Fruit fly (Drosophila melanogaster): Measurements from ENCODE around the gene CG31548.
A peak's percentile ranks its signal among the peaks of the same experiment; 100 is the strongest.

The CG31548 gene

dm6 chr3R:5668928-5669739 is 32.5 kb upstream of the CG31548 start, which contains the start of the genes Xe7 and Atg17:
Gene Xe7 (minus strand): TSS chr3R:5669334.
Gene Atg17 (plus strand): TSS chr3R:5669713.
- peak; percentile 90 for TF ChIP-seq noc (tag; optimal IDR thresholded peaks at IDR 0.05)

- TF ChIP-seq noc (tag; optimal IDR thresholded peaks at IDR 0.05), result no peak
Measured at dm6 chr3R:5660198-5660893, 23.7 kb upstream of the CG31548 start, which contains the start of gene Wdr33. Gene Wdr33 (plus strand): TSS chr3R:5660635.

DNA sequence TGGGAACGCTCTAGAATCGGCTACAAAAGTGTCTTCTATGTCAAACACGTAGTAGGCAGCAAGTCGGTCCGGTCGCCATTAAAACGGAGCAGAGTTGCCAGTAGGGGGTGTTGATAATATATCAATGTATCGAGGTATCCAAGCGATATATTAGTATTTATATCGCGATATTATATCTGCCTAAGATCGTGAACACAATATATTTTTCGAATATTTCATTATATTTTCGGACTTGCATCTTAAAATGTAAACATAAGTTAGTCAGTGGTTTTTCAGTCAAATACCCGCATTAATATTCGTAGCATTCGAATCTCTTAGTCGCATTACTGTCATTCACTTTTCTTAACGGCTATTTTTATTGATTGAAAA is 23.2 kb upstream of the CG31548 start, which contains the start of gene CG2182:
CG2182 (minus strand) TSS at position 84 of the 369 bp plus-strand sequence.
- no peak for TF ChIP-seq noc (tag; optimal IDR thresholded peaks at IDR 0.05)

DNA sequence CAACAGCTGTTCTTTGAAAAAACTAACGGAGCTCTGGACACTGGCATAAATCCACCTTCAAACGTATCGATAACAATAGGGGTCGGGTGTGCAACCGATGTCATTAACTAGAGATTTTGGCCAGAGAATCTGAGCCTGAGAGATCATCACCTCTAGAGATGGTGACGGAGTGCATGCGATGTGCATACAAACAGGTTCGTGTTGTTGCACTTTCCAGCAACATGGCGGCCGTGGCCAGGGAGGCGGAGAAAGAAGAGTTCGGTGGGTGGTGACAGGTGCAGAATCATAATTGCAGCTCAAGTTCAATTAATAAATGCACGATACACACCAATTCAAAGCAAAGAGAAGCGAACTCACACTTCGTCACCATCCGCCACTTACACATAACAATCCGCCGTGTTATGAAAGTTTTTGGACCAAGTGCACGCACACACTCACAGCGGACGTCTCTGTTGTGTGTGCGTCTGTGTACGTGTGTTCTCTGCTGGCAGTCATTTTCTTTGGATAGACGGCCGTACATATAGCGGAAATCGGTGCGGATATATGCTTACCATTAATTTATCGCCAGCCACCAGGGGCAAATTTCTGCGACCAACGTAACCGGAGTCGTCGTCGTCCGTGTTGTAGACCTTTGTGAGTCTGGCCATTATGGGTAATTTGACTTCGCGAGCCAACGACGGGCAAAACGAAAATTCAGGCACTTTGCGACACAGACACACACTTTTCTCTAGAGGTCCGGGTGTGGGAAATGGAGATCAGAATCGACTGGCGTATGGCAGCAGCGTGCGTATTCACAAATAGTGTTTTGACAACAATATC is 22.5 kb upstream of the CG31548 start:
- no peak for TF ChIP-seq noc (tag; optimal IDR thresholded peaks at IDR 0.05)

dm6 chr3R:5654692-5655181 is 18.1 kb upstream of the CG31548 start, which contains the start of the genes elm and MED27:
Gene elm (minus strand): TSS chr3R:5654861.
Gene MED27 (plus strand): TSS chr3R:5655139.
- TF ChIP-seq noc (tag; optimal IDR thresholded peaks at IDR 0.05), result peak; percentile 88

DNA sequence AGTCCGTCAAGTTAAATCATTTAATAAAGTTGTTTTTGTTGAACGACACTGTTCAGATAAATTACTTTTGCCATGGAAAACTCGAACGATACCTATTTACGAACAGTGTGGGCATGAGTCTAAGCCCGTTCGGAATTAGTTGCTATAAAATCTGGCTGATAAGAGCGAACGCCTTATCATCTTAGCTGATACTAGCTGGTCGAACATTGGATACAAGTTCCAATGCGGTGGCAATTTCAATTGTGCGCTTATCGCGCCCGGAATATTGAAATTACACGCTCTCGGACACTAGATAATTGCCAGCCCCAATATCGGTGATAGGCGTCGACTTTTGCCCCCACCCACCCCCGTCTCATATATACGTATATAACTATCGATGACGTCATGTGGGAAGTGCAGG is 17.2 kb upstream of the CG31548 start:
- TF ChIP-seq noc (tag; optimal IDR thresholded peaks at IDR 0.05), result no peak

DNA sequence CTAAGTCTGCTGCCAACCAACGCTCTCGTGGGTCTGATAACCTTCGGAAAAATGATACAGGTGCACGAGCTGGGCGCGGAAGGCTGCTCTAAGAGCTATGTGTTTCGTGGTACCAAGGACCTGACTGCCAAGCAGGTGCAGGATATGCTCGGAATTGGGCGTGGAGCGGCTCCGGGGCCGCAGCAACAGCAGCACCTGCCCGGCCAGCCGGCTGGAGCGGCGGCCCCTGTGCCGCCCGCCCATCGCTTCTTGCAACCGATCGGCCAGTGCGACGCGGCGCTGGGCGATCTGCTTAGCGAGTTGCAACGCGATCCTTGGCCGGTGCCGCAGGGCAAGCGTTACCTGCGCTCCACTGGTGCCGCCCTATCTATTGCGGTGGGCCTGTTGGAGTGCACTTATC is 13.3 kb upstream of the CG31548 start:
- TF ChIP-seq noc (tag; optimal IDR thresholded peaks at IDR 0.05), result no peak

dm6 chr3R:5648569-5649476 is 12.2 kb upstream of the CG31548 start, which contains the start of the genes MTA1-like and Sec23:
Gene MTA1-like (minus strand): TSS chr3R:5648738.
Gene Sec23 (plus strand): TSS chr3R:5649065.
- TF ChIP-seq noc (tag; optimal IDR thresholded peaks at IDR 0.05), result peak; percentile 66

- peak; percentile 24 for TF ChIP-seq noc (tag; optimal IDR thresholded peaks at IDR 0.05)
Measured at dm6 chr3R:5647705-5648568, 11.3 kb upstream of the CG31548 start.

dm6 chr3R:5643421-5643820 is 6.8 kb upstream of the CG31548 start:
- no peak for TF ChIP-seq noc (tag; optimal IDR thresholded peaks at IDR 0.05)

dm6 chr3R:5635524-5635923 is 1.1 kb downstream of the CG31548 start, which contains the start of gene CG31546:
Gene CG31546 (minus strand): TSS chr3R:5635624.
- no peak for TF ChIP-seq noc (tag; optimal IDR thresholded peaks at IDR 0.05)

DNA sequence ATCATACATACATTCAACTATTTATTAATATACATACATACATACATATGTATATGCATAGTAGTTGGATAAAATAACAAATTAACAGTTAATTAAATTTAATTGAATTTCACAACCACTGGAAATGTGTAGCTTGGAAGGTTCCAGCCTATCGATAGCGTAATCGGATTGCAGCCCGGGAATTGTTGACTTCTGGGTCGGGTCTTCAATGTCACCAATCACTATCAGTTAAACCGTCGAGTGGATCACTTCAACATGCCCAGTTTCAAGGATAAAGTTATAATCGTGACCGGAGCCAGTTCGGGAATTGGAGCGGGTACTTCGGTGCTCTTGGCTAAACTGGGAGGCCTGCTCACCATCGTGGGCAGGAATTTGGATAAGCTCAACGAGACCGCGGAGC is 3.2 kb downstream of the CG31548 start, which contains the start of gene CG12171:
CG12171 (plus strand) TSS at position 191 of the 400 bp plus-strand sequence.
- TF ChIP-seq noc (tag; optimal IDR thresholded peaks at IDR 0.05), result peak; percentile 18

DNA sequence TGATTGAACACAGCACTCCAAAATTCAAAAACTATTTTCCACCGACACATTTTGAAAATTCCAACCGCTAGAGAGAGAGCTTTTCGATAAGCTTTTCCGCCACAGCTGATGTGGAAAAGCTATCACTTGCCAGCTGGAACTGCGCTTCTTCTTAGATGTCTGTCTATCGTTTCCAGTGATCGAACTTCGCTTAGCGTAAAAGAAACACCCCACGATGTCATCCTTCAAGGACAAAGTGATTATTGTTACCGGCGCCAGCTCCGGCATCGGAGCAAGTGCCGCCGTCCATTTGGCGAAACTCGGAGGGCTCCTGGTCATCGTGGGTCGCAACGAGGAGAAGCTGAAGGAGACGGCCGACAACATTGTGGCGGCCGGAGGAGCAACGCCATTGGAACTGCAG is 4.5 kb downstream of the CG31548 start, which contains the start of gene CG31549:
CG31549 (plus strand) TSS at position 11 of the 400 bp plus-strand sequence.
- no peak for TF ChIP-seq noc (tag; optimal IDR thresholded peaks at IDR 0.05)

Measured in whole organism, larva.